Worm (Caenorhabditis elegans): ENCODE measurements around the gene T05A7.11.

The T05A7.11 gene

ce11 chrII:4617990-4618389, 47.3 kb downstream of the T05A7.11 start, which contains the start of gene clec-137:
TSS of gene clec-137 (minus strand) at chrII:4618090.
- TF ChIP-seq aly-1 (tag; optimal IDR thresholded peaks at IDR 0.05) (no peak), F13C5.2 (tag; optimal IDR thresholded peaks at IDR 0.05) (no peak), flt-1 (GFP tag; IDR thresholded peaks at IDR 0.05) (no peak), tbx-37 (GFP tag; conservative IDR thresholded peaks at IDR 0.05) (no peak), ama-1 (optimal IDR thresholded peaks at IDR 0.05) (no peak), ets-7 (tag; optimal IDR thresholded peaks at IDR 0.05) (no peak), sea-1 (GFP tag; conservative IDR thresholded peaks at IDR 0.05) (no peak), B0310.2 (tag; optimal IDR thresholded peaks at IDR 0.05) (no peak), ceh-36 (tag; optimal IDR thresholded peaks at IDR 0.05) (no peak), scrt-1 (GFP tag; IDR thresholded peaks at IDR 0.05) (no peak), hnd-1 (tag; optimal IDR thresholded peaks at IDR 0.05) (no peak), ceh-13 (GFP tag; optimal IDR thresholded peaks at IDR 0.05) (no peak)

ce11 chrII:4616443-4616842, 48.8 kb downstream of the T05A7.11 start, which contains the start of gene clec-136:
TSS of gene clec-136 (minus strand) at chrII:4616543.
- no peak for TF ChIP-seq flt-1 (GFP tag; IDR thresholded peaks at IDR 0.05)
